Worm (Caenorhabditis elegans) whole organism, L3 larva: ENCODE results near the gene C17H12.6.

Experiments
- fkh-2 ChIP-seq: fragments of 150-350 bp; optimal IDR thresholded peaks from 2 replicates; lab custom pipeline; 2014; ENCODE audit warnings: missing biosample characterization, missing genetic modification reagents, missing genetic modification characterization
- lin-39 ChIP-seq: fragments of 150-350 bp; optimal IDR thresholded peaks from 2 replicates; lab custom pipeline; 2018; ENCODE audit warnings: missing biosample characterization, missing genetic modification reagents, missing genetic modification characterization

DNA sequence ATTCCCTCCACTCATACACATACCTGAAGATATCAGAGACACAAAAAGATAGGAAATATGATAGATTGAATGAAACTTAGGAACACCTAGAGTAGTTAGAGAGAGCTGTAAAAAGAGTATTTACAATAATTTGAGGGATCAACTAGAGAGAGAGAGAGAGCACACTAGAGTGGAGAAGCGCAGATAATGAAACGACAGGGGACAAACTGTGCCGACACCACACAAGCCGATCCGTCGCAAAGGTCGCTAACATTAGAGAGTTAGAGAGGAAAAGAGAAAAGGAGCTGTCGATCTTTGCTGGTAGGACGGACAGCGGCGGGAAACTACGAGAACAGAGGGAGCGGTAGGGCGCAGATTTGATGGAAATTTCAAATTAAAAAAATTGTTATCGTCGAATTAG, 37.2 kb downstream of the C17H12.6 start, which contains the start of gene dyci-1:
- TF ChIP-seq lin-39 (tag; lab: Kevin White, UChicago) (no peak), fkh-2 (tag; lab: Kevin White, UChicago) (no peak)
